Worm (Caenorhabditis elegans): ENCODE data around the gene pkc-3.
A peak's percentile ranks its signal among the peaks of the same experiment; 100 is the strongest.

pkc-3 gene

ce11 chrII:5418929-5419328, 39.1 kb downstream of the pkc-3 start, which contains the start of gene EEED8.15:
EEED8.15 (plus strand) TSS chrII:5419229.
- no peak for TF ChIP-seq bed-3 (GFP tag; optimal IDR thresholded peaks at IDR 0.05)

- TF ChIP-seq unc-120 (tag; optimal IDR thresholded peaks at IDR 0.05; ENCODE audit: poor library complexity, severe bottlenecking) (no peak), sptf-1 (tag; optimal IDR thresholded peaks at IDR 0.05) (no peak), lin-13 (tag; optimal IDR thresholded peaks at IDR 0.05) (no peak), elt-3 (tag; optimal IDR thresholded peaks at IDR 0.05) (no peak), nhr-28 (tag; optimal IDR thresholded peaks at IDR 0.05) (no peak), lsy-2 (tag; optimal IDR thresholded peaks at IDR 0.05) (peak; percentile 79), nhr-76 (tag; optimal IDR thresholded peaks at IDR 0.05) (no peak)
Measured at ce11 chrII:5420947-5421614, 41.3 kb downstream of the pkc-3 start, which contains the start of gene tofu-6. tofu-6 (plus strand) TSS chrII:5421248.

- no peak for TF ChIP-seq lin-13 (tag; optimal IDR thresholded peaks at IDR 0.05)
- no peak for TF ChIP-seq flh-1 (GFP tag; optimal IDR thresholded peaks at IDR 0.05)
- TF ChIP-seq nhr-237 (tag; optimal IDR thresholded peaks at IDR 0.05) = no peak
- TF ChIP-seq ham-2 (GFP tag; optimal IDR thresholded peaks at IDR 0.05) = no peak
- no peak for TF ChIP-seq nhr-2 (tag; optimal IDR thresholded peaks at IDR 0.05)
- no peak for TF ChIP-seq drap-1 (GFP tag; optimal IDR thresholded peaks at IDR 0.05)
- TF ChIP-seq hlh-1 (tag; optimal IDR thresholded peaks at IDR 0.05) = no peak
- TF ChIP-seq sptf-1 (tag; optimal IDR thresholded peaks at IDR 0.05) = no peak
- no peak for TF ChIP-seq mab-5 (tag; optimal IDR thresholded peaks at IDR 0.05)
- no peak for TF ChIP-seq nhr-76 (tag; optimal IDR thresholded peaks at IDR 0.05)
- no peak for TF ChIP-seq nhr-28 (tag; optimal IDR thresholded peaks at IDR 0.05)
- no peak for TF ChIP-seq mls-2 (tag; optimal IDR thresholded peaks at IDR 0.05)
- TF ChIP-seq ceh-83 (GFP tag; optimal IDR thresholded peaks at IDR 0.05) = no peak
- no peak for TF ChIP-seq bed-3 (GFP tag; optimal IDR thresholded peaks at IDR 0.05)
Measured at ce11 chrII:5423832-5424231, 44.0 kb downstream of the pkc-3 start, which contains the start of gene F07F6.7. F07F6.7 (minus strand) TSS chrII:5423858.

- no peak for TF ChIP-seq nhr-28 (tag; optimal IDR thresholded peaks at IDR 0.05)
- TF ChIP-seq ztf-11 (tag; optimal IDR thresholded peaks at IDR 0.05) = no peak
- TF ChIP-seq elt-3 (tag; optimal IDR thresholded peaks at IDR 0.05) = no peak
- TF ChIP-seq mls-2 (tag; optimal IDR thresholded peaks at IDR 0.05) = no peak
- TF ChIP-seq unc-39 (tag; optimal IDR thresholded peaks at IDR 0.05) = no peak
- TF ChIP-seq nhr-237 (tag; optimal IDR thresholded peaks at IDR 0.05) = no peak
- TF ChIP-seq ceh-43 (GFP tag; optimal IDR thresholded peaks at IDR 0.05) = no peak
Measured at ce11 chrII:5425633-5426032, 45.8 kb downstream of the pkc-3 start, which contains the start of gene F07F6.8. F07F6.8 (minus strand) TSS chrII:5425733.

- TF ChIP-seq bed-3 (GFP tag; optimal IDR thresholded peaks at IDR 0.05) (no peak), ceh-39 (tag; optimal IDR thresholded peaks at IDR 0.05) (peak; percentile 18), tbx-8 (GFP tag; optimal IDR thresholded peaks at IDR 0.05) (no peak), mep-1 (tag; optimal IDR thresholded peaks at IDR 0.05) (peak; percentile 3), pha-4 (tag; optimal IDR thresholded peaks at IDR 0.05) (peak; percentile 33), unc-62 (GFP tag; optimal IDR thresholded peaks at IDR 0.05) (peak; percentile 39), unc-120 (tag; optimal IDR thresholded peaks at IDR 0.05; ENCODE audit: poor library complexity, severe bottlenecking) (peak; percentile 29), sptf-1 (tag; optimal IDR thresholded peaks at IDR 0.05) (peak; percentile 38)
Measured at ce11 chrII:5426054-5426453, 46.2 kb downstream of the pkc-3 start.

- TF ChIP-seq nhr-28 (tag; optimal IDR thresholded peaks at IDR 0.05) (no peak), sptf-1 (tag; optimal IDR thresholded peaks at IDR 0.05) (no peak), cnd-1 (tag; optimal IDR thresholded peaks at IDR 0.05) (no peak), nhr-12 (tag; optimal IDR thresholded peaks at IDR 0.05) (no peak), nhr-76 (tag; optimal IDR thresholded peaks at IDR 0.05) (no peak), blmp-1 (tag; optimal IDR thresholded peaks at IDR 0.05) (no peak)
Measured at ce11 chrII:5426470-5426869, 46.6 kb downstream of the pkc-3 start.
